Fruit fly (Drosophila melanogaster): Measurements from ENCODE around the gene robo3.

DNA sequence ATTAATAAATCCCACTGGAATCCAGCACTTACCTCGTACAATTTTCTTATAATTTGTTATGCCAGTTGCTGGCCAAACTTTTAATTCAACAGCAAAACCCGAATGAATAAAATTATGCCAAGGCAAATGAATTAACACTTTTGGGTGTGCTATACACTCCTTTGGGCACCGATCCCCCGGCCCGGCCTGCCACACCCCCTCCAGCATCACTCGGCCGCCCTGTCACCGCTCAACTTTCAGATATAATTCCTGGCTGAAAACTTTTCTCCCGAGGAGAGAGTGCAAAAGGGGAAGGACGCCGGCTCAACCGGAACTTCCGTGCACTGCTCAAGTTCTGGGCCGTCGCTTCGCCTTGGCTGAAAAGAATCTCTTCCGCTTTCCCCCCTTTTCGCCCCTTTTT lies 3.0 kb upstream of the robo3 start:
- TF ChIP-seq CG8478 (optimal IDR thresholded peaks at IDR 0.05): no peak
- no peak for TF ChIP-seq CTCF (optimal IDR thresholded peaks at IDR 0.05)
